Worm (Caenorhabditis elegans): ENCODE data around the gene ZK6.8.

DNA sequence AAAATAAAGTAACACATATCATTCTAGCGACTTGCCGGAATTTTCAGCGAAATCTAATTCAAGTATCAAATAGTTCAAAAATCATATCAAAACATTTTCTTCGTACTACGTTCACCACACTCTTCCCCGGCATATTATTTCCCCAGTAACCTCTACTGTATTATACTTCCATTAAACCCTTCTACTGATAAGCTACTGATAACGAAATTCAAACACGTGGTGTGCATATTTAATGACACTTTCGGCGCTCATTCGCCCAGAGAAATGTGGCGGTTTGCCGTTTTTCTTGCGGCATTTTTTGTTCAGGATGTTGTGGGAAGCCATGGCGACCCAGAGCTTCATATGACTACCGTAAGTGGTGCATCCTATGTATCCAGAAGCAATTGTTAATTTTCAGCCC is 3.8 kb downstream of the ZK6.8 start, which contains the start of gene lipl-5:
- TF ChIP-seq nhr-11 (tag; optimal IDR thresholded peaks at IDR 0.05) (no peak), snpc-4 (tag; optimal IDR thresholded peaks at IDR 0.05) (no peak)
